In genomic region chrX:9091873-9092272, ce11 we compare ENCODE assay signal across 3 worm cellular contexts.
TF ChIP-seq lines count a peak whose summit lies in the region.

No protein-coding gene starts in this region.

TF ChIP-seq in whole organism, L3 larva, 47 proteins besides CTCF, POLR2A, EP300 and RAD21:
- TF ChIP-seq mdl-1 (tag; optimal IDR thresholded peaks at IDR 0.05; lab: Kevin White, UChicago) (no peak), jun-1 (tag; optimal IDR thresholded peaks at IDR 0.05; lab: Kevin White, UChicago) (no peak), nhr-43 (tag; optimal IDR thresholded peaks at IDR 0.05; lab: Kevin White, UChicago; ENCODE audit: poor library complexity, severe bottlenecking) (no peak), pha-4 (tag; optimal IDR thresholded peaks at IDR 0.05; lab: Kevin White, UChicago) (peak; percentile 85)

TF ChIP-seq in whole organism, L4 larva, 104 proteins besides CTCF, POLR2A, EP300 and RAD21:
- TF ChIP-seq pha-4 (GFP tag; IDR thresholded peaks at IDR 0.05; lab: Robert Waterston, UW) (no peak), pha-4 (tag; optimal IDR thresholded peaks at IDR 0.05; lab: Kevin White, UChicago) (peak; percentile 67), nhr-237 (tag; optimal IDR thresholded peaks at IDR 0.05; lab: Kevin White, UChicago) (no peak)
TF ChIP-seq in whole organism, L4 larva: peak in this region for 1.

TF ChIP-seq in whole organism, mixed stage, embryonic, 35 proteins besides CTCF, POLR2A, EP300 and RAD21:
- TF ChIP-seq pha-4 (tag; optimal IDR thresholded peaks at IDR 0.05; lab: Kevin White, UChicago) (peak; percentile 62), ceh-43 (GFP tag; optimal IDR thresholded peaks at IDR 0.05; lab: Kevin White, UChicago) (no peak)
